Worm (Caenorhabditis elegans): Measurements from ENCODE around the gene nhr-225.

DNA sequence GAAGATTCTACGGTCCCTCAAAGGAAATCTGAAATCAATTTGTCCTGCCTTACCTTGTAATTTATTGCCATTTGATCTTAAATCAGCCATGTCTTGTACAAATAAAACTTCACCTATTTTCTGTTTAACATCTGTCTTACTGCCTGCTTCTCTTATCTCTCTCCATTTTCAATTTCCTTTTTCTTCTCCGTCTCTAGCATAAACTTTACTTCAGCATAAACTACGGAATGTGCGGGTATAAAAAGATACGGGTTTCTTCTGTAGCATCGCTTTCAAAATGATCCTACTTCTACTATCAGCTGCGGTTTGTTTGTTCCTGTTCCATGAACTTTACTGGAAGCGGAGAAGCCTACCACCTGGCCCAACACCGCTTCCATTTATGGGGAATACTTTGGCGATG is 45.5 kb downstream of the nhr-225 start, which contains the start of gene cyp-33C5:
- TF ChIP-seq T22C8.4 (GFP tag; IDR thresholded peaks at IDR 0.05) (no peak), flt-1 (GFP tag; IDR thresholded peaks at IDR 0.05) (no peak), tab-1 (GFP tag; IDR thresholded peaks at IDR 0.05) (no peak), cog-1 (tag; optimal IDR thresholded peaks at IDR 0.05) (no peak), ref-1 (GFP tag; conservative IDR thresholded peaks at IDR 0.05) (no peak), ztf-29 (GFP tag; IDR thresholded peaks at IDR 0.05) (no peak), med-1 (GFP tag; optimal IDR thresholded peaks at IDR 0.05; ENCODE audit: insufficient read depth) (no peak)

Measured in whole organism, midembryonic.